Worm (Caenorhabditis elegans): Measurements from ENCODE around the gene C09G5.14.

DNA sequence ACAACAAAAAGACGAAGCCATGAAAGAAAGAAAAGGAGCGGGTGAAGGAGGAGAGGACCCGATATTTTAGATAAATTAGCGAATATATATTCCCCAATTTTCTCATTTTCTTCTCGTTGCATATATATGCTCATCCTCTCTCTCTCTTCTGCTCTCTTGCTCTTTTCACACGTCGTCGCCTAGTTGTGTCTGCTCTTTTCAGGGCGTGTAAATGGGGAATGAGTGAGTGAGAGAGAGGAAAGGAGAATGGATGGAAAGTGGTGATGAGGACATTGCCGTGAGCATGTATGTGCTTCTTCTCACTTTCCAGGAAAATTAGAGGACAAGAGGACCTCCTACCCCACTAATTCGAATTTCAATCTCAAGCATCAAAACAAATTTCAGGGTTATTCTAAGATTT is 32.5 kb upstream of the C09G5.14 start:
- TF ChIP-seq aly-2 (tag; optimal IDR thresholded peaks at IDR 0.05) (no peak), nhr-11 (tag; optimal IDR thresholded peaks at IDR 0.05) (no peak), daf-12 (tag; optimal IDR thresholded peaks at IDR 0.05) (no peak), fos-1 (tag; optimal IDR thresholded peaks at IDR 0.05) (no peak), pha-4 (GFP tag; IDR thresholded peaks at IDR 0.05) (no peak), pha-4 (tag; optimal IDR thresholded peaks at IDR 0.05) (no peak), mxl-2 (GFP tag; conservative IDR thresholded peaks at IDR 0.05) (no peak), jun-1 (tag; optimal IDR thresholded peaks at IDR 0.05) (no peak), snpc-4 (tag; optimal IDR thresholded peaks at IDR 0.05) (no peak), set-16 (GFP tag; IDR thresholded peaks at IDR 0.05) (no peak), pqm-1 (tag; optimal IDR thresholded peaks at IDR 0.05) (no peak), mdl-1 (tag; optimal IDR thresholded peaks at IDR 0.05) (no peak)
